Worm (Caenorhabditis elegans): Measurements from ENCODE around the gene acr-15.
"Not testable (repeated sequence)": the region's sequence is repeated elsewhere in the genome, so short reads cannot be mapped to it uniquely, and the experiment has no call there.

The acr-15 gene

ce11 chrV:8569841-8570361, 17.4 kb downstream of the acr-15 start, which contains the start of the genes F25G6.9 and symk-1 (continued):
- TF ChIP-seq B0261.1 (tag; optimal IDR thresholded peaks at IDR 0.05) (no peak), hmg-1.2 (GFP tag; IDR thresholded peaks at IDR 0.05) (peak; percentile 26; the same call in 1 of the 2 replicates), pbrm-1 (GFP tag; IDR thresholded peaks at IDR 0.05) (peak; percentile 64), F22D6.2 (tag; optimal IDR thresholded peaks at IDR 0.05) (no peak), tlf-1 (GFP tag; optimal IDR thresholded peaks at IDR 0.05) (no peak), die-1 (tag; optimal IDR thresholded peaks at IDR 0.05) (no peak), tbx-9 (tag; optimal IDR thresholded peaks at IDR 0.05; ENCODE audit: borderline replicate concordance) (no peak), ceh-91 (GFP tag; IDR thresholded peaks at IDR 0.05) (no peak), zfh-2 (GFP tag; conservative IDR thresholded peaks at IDR 0.05) (no peak), snpc-4 (GFP tag; optimal IDR thresholded peaks at IDR 0.05) (no peak), snpc-4 (tag; optimal IDR thresholded peaks at IDR 0.05) (peak in 2 of 4 experiments; percentile 42 to 55), F49E8.2 (tag; optimal IDR thresholded peaks at IDR 0.05; ENCODE audit: insufficient read depth) (no peak), ztf-6 (GFP tag; IDR thresholded peaks at IDR 0.05) (no peak), madf-3 (GFP tag; IDR thresholded peaks at IDR 0.05) (no peak), aptf-3 (GFP tag; IDR thresholded peaks at IDR 0.05) (no peak), hlh-12 (tag; optimal IDR thresholded peaks at IDR 0.05) (no peak), atf-7 (tag; optimal IDR thresholded peaks at IDR 0.05) (no peak), F10E7.11 (tag; optimal IDR thresholded peaks at IDR 0.05) (no peak), ama-1 (optimal IDR thresholded peaks at IDR 0.05) (no peak), ama-1 (GFP tag; optimal IDR thresholded peaks at IDR 0.05) (no peak), ceh-40 (GFP tag; IDR thresholded peaks at IDR 0.05) (no peak), nhr-179 (tag; optimal IDR thresholded peaks at IDR 0.05) (no peak), ztf-3 (GFP tag; optimal IDR thresholded peaks at IDR 0.05) (no peak), ceh-100 (GFP tag; IDR thresholded peaks at IDR 0.05) (no peak), hrde-1 (tag; optimal IDR thresholded peaks at IDR 0.05; ENCODE audit: borderline replicate concordance) (no peak), ccch-3 (GFP tag; optimal IDR thresholded peaks at IDR 0.05) (no peak), cebp-2 (GFP tag; IDR thresholded peaks at IDR 0.05) (no peak), nhr-27 (tag; optimal IDR thresholded peaks at IDR 0.05) (no peak), D2030.7 (GFP tag; IDR thresholded peaks at IDR 0.05) (peak; percentile 23; the same call in 1 of the 2 replicates), zim-3 (tag; optimal IDR thresholded peaks at IDR 0.05) (no peak), ztf-26 (tag; optimal IDR thresholded peaks at IDR 0.05) (no peak), F37B4.10 (GFP tag; IDR thresholded peaks at IDR 0.05) (no peak), egrh-3 (GFP tag; IDR thresholded peaks at IDR 0.05) (no peak), aptf-2 (GFP tag; conservative IDR thresholded peaks at IDR 0.05) (no peak), bed-2 (GFP tag; IDR thresholded peaks at IDR 0.05) (no peak), him-1 (tag; optimal IDR thresholded peaks at IDR 0.05) (no peak)

DNA sequence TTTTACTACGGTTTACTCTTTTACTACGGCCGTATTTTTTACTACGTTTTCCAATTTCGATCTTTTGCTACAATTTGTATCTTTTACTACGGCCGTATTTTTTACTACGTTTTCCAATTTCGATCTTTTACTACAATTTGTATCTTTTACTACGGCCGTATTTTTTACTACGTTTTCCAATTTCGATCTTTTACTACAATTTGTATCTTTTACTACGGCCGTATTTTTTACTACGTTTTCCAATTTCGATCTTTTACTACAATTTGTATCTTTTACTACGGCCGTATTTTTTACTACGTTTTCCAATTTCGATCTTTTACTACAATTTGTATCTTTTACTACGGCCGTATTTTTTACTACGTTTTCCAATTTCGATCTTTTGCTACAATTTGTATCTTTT, 22.3 kb downstream of the acr-15 start, which contains the start of gene F25G6.1:
TSS of gene F25G6.1 (plus strand) at position 301 of the 400 bp plus-strand sequence.
- not testable (repeated sequence) for TF ChIP-seq F23B12.7 (tag; optimal IDR thresholded peaks at IDR 0.05; ENCODE audit: insufficient read depth); ZK185.1 (tag; optimal IDR thresholded peaks at IDR 0.05; ENCODE audit: poor library complexity, severe bottlenecking); ceh-27 (GFP tag; optimal IDR thresholded peaks at IDR 0.05)

All from whole organism, young adult.